Fruit fly (Drosophila melanogaster): ENCODE data around the gene Art6.

Gene Art6

dm6 chr3R:13984922-13985581, 39.4 kb upstream of the Art6 start (continued):
- TF ChIP-seq CG10959 (GFP tag; IDR thresholded peaks at IDR 0.05), result peak; percentile 85
- no peak for TF ChIP-seq pan (optimal IDR thresholded peaks at IDR 0.05)
- peak in 1 of 2 experiments; percentile 66 for TF ChIP-seq pan (GFP tag; optimal IDR thresholded peaks at IDR 0.05 in 1 of 2, IDR thresholded peaks at IDR 0.05 in 1 of 2)
- peak; percentile 39 for TF ChIP-seq onecut (GFP tag; IDR thresholded peaks at IDR 0.05)
- peak; percentile 65 for TF ChIP-seq gcm (GFP tag; optimal IDR thresholded peaks at IDR 0.05)
- peak; percentile 42 for TF ChIP-seq Side (GFP tag; optimal IDR thresholded peaks at IDR 0.05)
- TF ChIP-seq CG4730 (GFP tag; IDR thresholded peaks at IDR 0.05), result peak; percentile 65
- TF ChIP-seq Gug (GFP tag; IDR thresholded peaks at IDR 0.05), result peak; percentile 42; the same call in 1 of the 4 replicates
- peak; percentile 86 for TF ChIP-seq CG8924 (tag; optimal IDR thresholded peaks at IDR 0.05)
- peak; percentile 39; the same call in 1 of the 3 replicates for TF ChIP-seq CG11093 (GFP tag; IDR thresholded peaks at IDR 0.05)
- TF ChIP-seq CG2120 (GFP tag; optimal IDR thresholded peaks at IDR 0.05), result peak; percentile 6
- 0 out of 2 replicates have a peak, but pooled peaks have one; percentile 10 for TF ChIP-seq CG7372 (GFP tag; IDR thresholded peaks at IDR 0.05)
- TF ChIP-seq nom (GFP tag; optimal IDR thresholded peaks at IDR 0.05), result peak; percentile 67
- peak; percentile 60 for TF ChIP-seq org-1 (GFP tag; optimal IDR thresholded peaks at IDR 0.05)
- peak; percentile 39 for TF ChIP-seq CG3838 (GFP tag; optimal IDR thresholded peaks at IDR 0.05)
- TF ChIP-seq ewg (GFP tag; optimal IDR thresholded peaks at IDR 0.05), result peak; percentile 43
- TF ChIP-seq bowl (GFP tag; IDR thresholded peaks at IDR 0.05), result no peak
- TF ChIP-seq unpg (GFP tag; optimal IDR thresholded peaks at IDR 0.05), result peak; percentile 83
- no peak for TF ChIP-seq Sry-β (GFP tag; optimal IDR thresholded peaks at IDR 0.05)
- peak; percentile 74 for TF ChIP-seq row (GFP tag; IDR thresholded peaks at IDR 0.05)
- peak; percentile 57 for TF ChIP-seq disco-r (GFP tag; optimal IDR thresholded peaks at IDR 0.05)
- TF ChIP-seq ranshi (GFP tag; IDR thresholded peaks at IDR 0.05), result peak; percentile 62
- peak; percentile 31; the same call in 1 of the 2 replicates for TF ChIP-seq CG14667 (GFP tag; IDR thresholded peaks at IDR 0.05)
- no peak for TF ChIP-seq Hand (GFP tag; optimal IDR thresholded peaks at IDR 0.05)
- no peak for TF ChIP-seq CG16813 (GFP tag; IDR thresholded peaks at IDR 0.05; ENCODE audit: partially characterized antibody)
- TF ChIP-seq gro (GFP tag; optimal IDR thresholded peaks at IDR 0.05), result no peak
- TF ChIP-seq D19A (tag; optimal IDR thresholded peaks at IDR 0.05), result peak; percentile 79
- no peak for TF ChIP-seq CG11085 (GFP tag; IDR thresholded peaks at IDR 0.05)
- peak; percentile 48; the same call in 1 of the 2 replicates for TF ChIP-seq stc (GFP tag; IDR thresholded peaks at IDR 0.05)
- TF ChIP-seq gsb (GFP tag; IDR thresholded peaks at IDR 0.05), result peak; percentile 20; the same call in 1 of the 2 replicates
- peak; percentile 40; the same call in 1 of the 2 replicates for TF ChIP-seq E2f2 (GFP tag; IDR thresholded peaks at IDR 0.05)
- TF ChIP-seq aop (GFP tag; IDR thresholded peaks at IDR 0.05), result no peak
- no peak for TF ChIP-seq Lpt (GFP tag; optimal IDR thresholded peaks at IDR 0.05)
- TF ChIP-seq CG9609 (GFP tag; optimal IDR thresholded peaks at IDR 0.05), result peak; percentile 42
- peak; percentile 83 for TF ChIP-seq CG10267 (tag; optimal IDR thresholded peaks at IDR 0.05)
- peak; percentile 75 for TF ChIP-seq CG13775 (GFP tag; optimal IDR thresholded peaks at IDR 0.05)
- no peak for TF ChIP-seq CG31365 (tag; optimal IDR thresholded peaks at IDR 0.05)
- peak; percentile 61 for TF ChIP-seq lilli (GFP tag; optimal IDR thresholded peaks at IDR 0.05)
- peak; percentile 39; the same call in 1 of the 2 replicates for TF ChIP-seq CG9215 (GFP tag; IDR thresholded peaks at IDR 0.05)
- TF ChIP-seq crol (GFP tag; IDR thresholded peaks at IDR 0.05), result no peak
- no peak for TF ChIP-seq tx (GFP tag; optimal IDR thresholded peaks at IDR 0.05)
- TF ChIP-seq sqz (GFP tag; optimal IDR thresholded peaks at IDR 0.05), result peak; percentile 21
- peak; percentile 46 for TF ChIP-seq Sox100B (GFP tag; optimal IDR thresholded peaks at IDR 0.05)
- TF ChIP-seq CG12942 (GFP tag; optimal IDR thresholded peaks at IDR 0.05), result peak; percentile 52
- no peak for TF ChIP-seq CG16779 (GFP tag; IDR thresholded peaks at IDR 0.05)
- TF ChIP-seq zen2 (GFP tag; IDR thresholded peaks at IDR 0.05; ENCODE audit: partially characterized antibody), result no peak
- TF ChIP-seq shn (GFP tag; optimal IDR thresholded peaks at IDR 0.05), result no peak
- no peak for TF ChIP-seq Fer2 (tag; optimal IDR thresholded peaks at IDR 0.05)
- TF ChIP-seq CG15073 (GFP tag; optimal IDR thresholded peaks at IDR 0.05), result peak; percentile 39
- no peak for TF ChIP-seq CG7987 (GFP tag; optimal IDR thresholded peaks at IDR 0.05)
